Worm (Caenorhabditis elegans) whole organism, L2 larva: ENCODE data around the gene gtf-2E1.

Source experiments
- C34F6.9 ChIP-seq: fragments of 150-350 bp; optimal IDR thresholded peaks from 2 replicates; lab custom pipeline; 2014; ENCODE audit warnings: missing biosample characterization, missing genetic modification characterization
- F13H6.1 ChIP-seq: sonication (generic microtip); optimal IDR thresholded peaks from 2 replicates; lab custom pipeline; 2016; ENCODE audit warnings: missing genetic modification characterization, missing compliant biosample characterization
- R02D3.7 ChIP-seq: fragments of 150-350 bp; optimal IDR thresholded peaks from 2 replicates; lab custom pipeline; 2014; ENCODE audit warnings: missing biosample characterization, missing genetic modification characterization
- Y55F3AM.14 ChIP-seq: fragments of 200-800 bp; sonication (Bioruptor generic); optimal IDR thresholded peaks from 2 replicates; lab custom pipeline; 2018; ENCODE audit warnings: mild to moderate bottlenecking, missing genetic modification characterization, missing compliant biosample characterization
- ZK546.5 ChIP-seq: sonication (generic microtip); optimal IDR thresholded peaks from 2 replicates; lab custom pipeline; 2017; ENCODE audit warnings: missing biosample characterization, missing genetic modification characterization
- alr-1 ChIP-seq: fragments of 150-350 bp; optimal IDR thresholded peaks from 2 replicates; lab custom pipeline; 2014; ENCODE audit warnings: missing biosample characterization, missing genetic modification characterization
- aly-2 ChIP-seq: fragments of 150-350 bp; optimal IDR thresholded peaks from 2 replicates; lab custom pipeline; 2014; ENCODE audit warnings: missing biosample characterization, missing genetic modification characterization
- ama-1 ChIP-seq: fragments of 150-350 bp; optimal IDR thresholded peaks from 2 replicates; lab custom pipeline; 2018; ENCODE audit warnings: inconsistent platforms
- blmp-1 ChIP-seq: sonication (generic microtip); optimal IDR thresholded peaks from 2 replicates; lab custom pipeline; 2017; ENCODE audit warnings: missing genetic modification characterization, mild to moderate bottlenecking, missing compliant biosample characterization, antibody characterized with exemption, moderate library complexity; ENCODE audit not compliant: insufficient read depth
- ceh-16 ChIP-seq: fragments of 150-350 bp; optimal IDR thresholded peaks from 2 replicates; lab custom pipeline; 2014; ENCODE audit warnings: missing biosample characterization, missing genetic modification characterization
- ceh-82 ChIP-seq: fragments of 150-350 bp; optimal IDR thresholded peaks from 2 replicates; lab custom pipeline; 2014; ENCODE audit warnings: missing biosample characterization, missing genetic modification characterization
- crh-2 ChIP-seq: sonication (generic microtip); optimal IDR thresholded peaks from 2 replicates; lab custom pipeline; 2017; ENCODE audit warnings: missing biosample characterization, missing genetic modification characterization
- dmd-4 ChIP-seq: sonication (generic microtip); optimal IDR thresholded peaks from 2 replicates; lab custom pipeline; 2017; ENCODE audit warnings: missing biosample characterization, missing genetic modification characterization
- egl-27 ChIP-seq: sonication (generic microtip); optimal IDR thresholded peaks from 3 replicates; lab custom pipeline; 2017; ENCODE audit warnings: missing biosample characterization, missing genetic modification reagents, missing genetic modification characterization
- elt-1 ChIP-seq: fragments of 150-350 bp; optimal IDR thresholded peaks from 2 replicates; lab custom pipeline; 2014; ENCODE audit warnings: missing biosample characterization, missing genetic modification characterization
- fos-1 ChIP-seq: fragments of 150-350 bp; optimal IDR thresholded peaks from 2 replicates; lab custom pipeline; 2014; ENCODE audit warnings: missing biosample characterization, missing genetic modification characterization
- gmeb-1 ChIP-seq: fragments of 150-350 bp; optimal IDR thresholded peaks from 2 replicates; lab custom pipeline; 2014; ENCODE audit warnings: missing biosample characterization, missing genetic modification characterization
- lin-11 ChIP-seq: fragments of 150-350 bp; sonication (generic microtip); optimal IDR thresholded peaks from 2 replicates; lab custom pipeline; 2014; ENCODE audit warnings: missing biosample characterization, missing genetic modification characterization, inconsistent platforms, mixed read lengths
- lsy-2 ChIP-seq, 2 experiments: fragments of 150-350 bp in 1 of 2; sonication (generic microtip) in 1 of 2; optimal IDR thresholded peaks; 2 replicates each; lab custom pipeline; 2014 to 2017; ENCODE audit warnings: missing biosample characterization in 2 of 2, missing genetic modification characterization in 2 of 2
- mbf-1 ChIP-seq: sonication (generic microtip); optimal IDR thresholded peaks from 2 replicates; lab custom pipeline; 2017; ENCODE audit warnings: missing biosample characterization, missing genetic modification characterization
- nhr-10 ChIP-seq: sonication (generic microtip); optimal IDR thresholded peaks from 2 replicates; lab custom pipeline; 2017; ENCODE audit warnings: missing biosample characterization, missing genetic modification characterization
- nhr-11 ChIP-seq: fragments of 150-350 bp; optimal IDR thresholded peaks from 2 replicates; lab custom pipeline; 2014; ENCODE audit warnings: missing biosample characterization, missing genetic modification characterization
- nhr-12 ChIP-seq: fragments of 150-350 bp; optimal IDR thresholded peaks from 2 replicates; lab custom pipeline; 2014; ENCODE audit warnings: missing biosample characterization, missing genetic modification characterization
- nhr-129 ChIP-seq: fragments of 150-350 bp; optimal IDR thresholded peaks from 2 replicates; lab custom pipeline; 2014; ENCODE audit warnings: missing biosample characterization, missing genetic modification characterization
- nhr-21 ChIP-seq: fragments of 150-350 bp; optimal IDR thresholded peaks from 2 replicates; lab custom pipeline; 2014; ENCODE audit warnings: missing biosample characterization, missing genetic modification characterization
- nhr-237 ChIP-seq: fragments of 150-350 bp; optimal IDR thresholded peaks from 2 replicates; lab custom pipeline; 2014; ENCODE audit warnings: missing biosample characterization, missing genetic modification characterization
- nhr-25 ChIP-seq: fragments of 150-350 bp; sonication (generic microtip); optimal IDR thresholded peaks from 3 replicates; lab custom pipeline; 2014; ENCODE audit warnings: missing biosample characterization, missing genetic modification characterization
- nhr-6 ChIP-seq: fragments of 150-350 bp; optimal IDR thresholded peaks from 2 replicates; lab custom pipeline; 2014; ENCODE audit warnings: missing biosample characterization, missing genetic modification characterization
- peb-1 ChIP-seq: fragments of 150-350 bp; optimal IDR thresholded peaks from 2 replicates; lab custom pipeline; 2014; ENCODE audit warnings: missing biosample characterization, missing genetic modification characterization
- sem-4 ChIP-seq: fragments of 150-350 bp; optimal IDR thresholded peaks from 2 replicates; lab custom pipeline; 2014; ENCODE audit warnings: missing biosample characterization, missing genetic modification reagents, missing genetic modification characterization
- sma-3 ChIP-seq: sonication (generic microtip); optimal IDR thresholded peaks from 2 replicates; lab custom pipeline; 2016; ENCODE audit warnings: missing genetic modification reagents, missing genetic modification characterization, missing compliant biosample characterization
- sma-9 ChIP-seq, 2 experiments: fragments of 150-350 bp in 1 of 2; sonication (generic microtip) in 1 of 2; optimal IDR thresholded peaks; 2 replicates each; lab custom pipeline; 2014 to 2016; ENCODE audit warnings: missing genetic modification characterization in 2 of 2, mild to moderate bottlenecking in 1 of 2, missing biosample characterization in 1 of 2, missing compliant biosample characterization in 1 of 2, missing genetic modification reagents in 1 of 2, moderate library complexity in 1 of 2
- snpc-4 ChIP-seq: fragments of 150-350 bp; optimal IDR thresholded peaks from 2 replicates; lab custom pipeline; 2014; ENCODE audit warnings: missing biosample characterization, missing genetic modification characterization
- unc-39 ChIP-seq: fragments of 150-350 bp; optimal IDR thresholded peaks from 2 replicates; lab custom pipeline; 2014; ENCODE audit warnings: missing biosample characterization, missing genetic modification characterization
- unc-62 ChIP-seq: fragments of 150-350 bp; optimal IDR thresholded peaks from 2 replicates; lab custom pipeline; 2014; ENCODE audit warnings: missing biosample characterization, missing genetic modification reagents, missing genetic modification characterization
- zag-1 ChIP-seq: fragments of 150-350 bp; optimal IDR thresholded peaks from 2 replicates; lab custom pipeline; 2014; ENCODE audit warnings: missing biosample characterization, missing genetic modification characterization
- ztf-1 ChIP-seq: fragments of 200-800 bp; sonication (Bioruptor generic); conservative IDR thresholded peaks from 2 replicates; pipeline ENCODE4 v1.3.6; 2022; ENCODE audit warnings: missing genetic modification characterization, missing compliant biosample characterization
- ztf-11 ChIP-seq: sonication (generic microtip); optimal IDR thresholded peaks from 2 replicates; lab custom pipeline; 2017; ENCODE audit warnings: missing biosample characterization, missing genetic modification characterization
- ztf-4 ChIP-seq: fragments of 150-350 bp; optimal IDR thresholded peaks from 2 replicates; lab custom pipeline; 2014; ENCODE audit warnings: missing biosample characterization, missing genetic modification characterization

gtf-2E1 gene

DNA sequence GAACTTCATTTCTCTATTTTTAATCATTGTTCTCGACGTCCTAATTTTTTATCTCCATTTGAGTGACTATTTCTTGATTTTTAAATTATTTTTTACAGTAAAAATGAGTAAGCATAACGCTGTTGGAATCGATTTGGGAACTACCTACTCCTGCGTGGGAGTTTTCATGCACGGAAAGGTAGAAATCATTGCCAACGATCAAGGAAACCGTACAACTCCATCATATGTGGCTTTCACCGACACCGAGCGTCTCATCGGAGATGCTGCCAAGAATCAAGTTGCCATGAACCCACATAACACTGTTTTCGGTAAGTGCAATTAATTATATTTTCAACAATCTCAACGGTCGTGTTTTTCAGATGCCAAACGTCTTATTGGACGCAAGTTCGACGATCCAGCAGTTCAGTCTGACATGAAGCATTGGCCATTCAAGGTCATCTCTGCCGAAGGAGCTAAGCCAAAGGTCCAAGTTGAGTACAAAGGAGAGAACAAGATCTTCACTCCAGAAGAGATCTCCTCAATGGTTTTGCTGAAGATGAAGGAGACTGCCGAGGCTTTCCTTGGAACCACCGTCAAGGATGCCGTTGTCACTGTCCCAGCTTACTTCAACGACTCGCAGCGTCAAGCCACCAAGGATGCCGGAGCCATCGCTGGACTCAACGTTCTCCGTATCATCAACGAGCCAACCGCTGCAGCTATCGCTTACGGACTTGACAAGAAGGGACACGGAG lies 23.9 kb downstream of the gtf-2E1 start, which contains the start of gene hsp-1:
Gene hsp-1 (plus strand): TSS at position 99 of the 731 bp plus-strand sequence.
- peak; percentile 13 for TF ChIP-seq ama-1
- no peak for TF ChIP-seq nhr-10 (tag; lab: Kevin White, UChicago)

ce11 chrIV:17279592-17280440 lies 24.7 kb downstream of the gtf-2E1 start:
- TF ChIP-seq crh-2 (tag; lab: Kevin White, UChicago) (peak; percentile 42), ztf-4 (tag; lab: Kevin White, UChicago) (no peak), nhr-11 (tag; lab: Kevin White, UChicago) (peak; percentile 45), peb-1 (tag; lab: Kevin White, UChicago) (no peak), aly-2 (tag; lab: Kevin White, UChicago) (no peak), ama-1 (peak; percentile 87), nhr-21 (tag; lab: Kevin White, UChicago) (no peak), lsy-2 (tag; optimal IDR thresholded peaks at IDR 0.05; lab: Kevin White, UChicago) (no peak), nhr-6 (tag; lab: Kevin White, UChicago) (no peak), fos-1 (no peak), lin-11 (tag; lab: Kevin White, UChicago) (no peak), unc-39 (tag; lab: Kevin White, UChicago) (no peak), nhr-25 (tag; lab: Kevin White, UChicago) (no peak)
- TF ChIP-seq, all 48 proteins: peak for 3

- TF ChIP-seq peb-1 (tag; lab: Kevin White, UChicago) (no peak), nhr-129 (tag; lab: Kevin White, UChicago) (peak; percentile 27), snpc-4 (no peak), unc-62 (GFP tag; lab: Kevin White, UChicago) (no peak), ama-1 (peak; percentile 90), R02D3.7 (no peak), nhr-237 (tag; lab: Kevin White, UChicago) (no peak)
Measured at ce11 chrIV:17280441-17280939, 25.4 kb downstream of the gtf-2E1 start.

- no peak for TF ChIP-seq zag-1 (tag; lab: Kevin White, UChicago)
- no peak for TF ChIP-seq nhr-10 (tag; lab: Kevin White, UChicago)
- TF ChIP-seq nhr-237 (tag; lab: Kevin White, UChicago) = no peak
- TF ChIP-seq lin-11 (tag; lab: Kevin White, UChicago) = no peak
- TF ChIP-seq ztf-1 = peak; percentile 90; the same call in 1 of the 2 replicates
- TF ChIP-seq ztf-11 (tag; lab: Kevin White, UChicago) = no peak
- TF ChIP-seq gmeb-1 (tag; lab: Kevin White, UChicago) = peak; percentile 74
- peak; percentile 31 for TF ChIP-seq fos-1
- TF ChIP-seq blmp-1 (tag; lab: Kevin White, UChicago) = no peak
- TF ChIP-seq nhr-12 (tag; lab: Kevin White, UChicago) = no peak
- no peak for TF ChIP-seq alr-1
- TF ChIP-seq elt-1 (tag; lab: Kevin White, UChicago) = no peak
- TF ChIP-seq lsy-2 (tag; optimal IDR thresholded peaks at IDR 0.05; lab: Kevin White, UChicago) = peak; percentile 14 to 87
- no peak for TF ChIP-seq egl-27
- peak; percentile 30 for TF ChIP-seq sma-3 (GFP tag; lab: Kevin White, UChicago)
- no peak for TF ChIP-seq nhr-21 (tag; lab: Kevin White, UChicago)
- peak; percentile 29 for TF ChIP-seq F13H6.1
- no peak for TF ChIP-seq ZK546.5 (tag; lab: Kevin White, UChicago)
- peak; percentile 71 for TF ChIP-seq Y55F3AM.14
- TF ChIP-seq ama-1 = peak; percentile 99
- peak; percentile 95 for TF ChIP-seq ztf-4 (tag; lab: Kevin White, UChicago)
- TF ChIP-seq snpc-4 = peak; percentile 38
- no peak for TF ChIP-seq R02D3.7
- TF ChIP-seq mbf-1 (tag; lab: Kevin White, UChicago) = peak; percentile 24
- TF ChIP-seq sma-9 (GFP tag; optimal IDR thresholded peaks at IDR 0.05; lab: Kevin White, UChicago) = peak; percentile 52
- no peak for TF ChIP-seq sma-9 (tag; optimal IDR thresholded peaks at IDR 0.05; lab: Kevin White, UChicago)
- peak; percentile 77 for TF ChIP-seq C34F6.9 (tag; lab: Kevin White, UChicago)
- TF ChIP-seq dmd-4 = no peak
- no peak for TF ChIP-seq ceh-82 (tag; lab: Kevin White, UChicago)
- no peak for TF ChIP-seq ceh-16 (tag; lab: Kevin White, UChicago)
- TF ChIP-seq unc-39 (tag; lab: Kevin White, UChicago) = no peak
- peak; percentile 69 for TF ChIP-seq nhr-129 (tag; lab: Kevin White, UChicago)
- TF ChIP-seq sem-4 (tag; lab: Kevin White, UChicago) = peak; percentile 66
- TF ChIP-seq crh-2 (tag; lab: Kevin White, UChicago) = peak; percentile 93
Measured at ce11 chrIV:17281060-17282021, 26.2 kb downstream of the gtf-2E1 start.
